Fruit fly (Drosophila melanogaster): ENCODE results near the gene CG6650.

Gene CG6650

DNA sequence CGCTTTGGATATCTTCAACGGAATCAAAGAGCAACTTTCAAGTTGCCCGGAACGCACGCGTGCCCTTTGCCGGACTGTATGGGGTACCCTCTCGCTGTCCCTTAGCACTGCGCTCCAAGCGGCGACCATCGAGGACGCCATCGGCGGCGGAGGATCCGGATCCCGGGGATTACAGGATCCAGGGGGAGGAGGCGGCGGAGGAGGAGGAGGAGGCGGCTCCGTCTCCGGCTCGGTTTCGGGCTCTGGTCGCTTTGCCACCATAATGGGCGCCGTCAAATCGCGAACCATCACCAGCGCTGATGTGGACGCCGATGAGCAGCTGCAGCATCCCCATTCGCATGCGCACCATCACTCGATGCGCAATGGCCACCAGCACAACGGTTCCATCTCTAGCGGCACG lies 22.6 kb downstream of the CG6650 start (continued):
- TF ChIP-seq Pdp1 (GFP tag; optimal IDR thresholded peaks at IDR 0.05) (no peak), CG9817 (tag; optimal IDR thresholded peaks at IDR 0.05) (no peak), CG10543 (GFP tag; optimal IDR thresholded peaks at IDR 0.05) (no peak), ci (GFP tag; IDR thresholded peaks at IDR 0.05) (no peak), grn (GFP tag; optimal IDR thresholded peaks at IDR 0.05) (no peak), CG2712 (tag; optimal IDR thresholded peaks at IDR 0.05) (no peak), Aef1 (GFP tag; IDR thresholded peaks at IDR 0.05) (no peak), CG17361 (GFP tag; IDR thresholded peaks at IDR 0.05) (no peak), CG2678 (tag; optimal IDR thresholded peaks at IDR 0.05) (no peak), repo (GFP tag; optimal IDR thresholded peaks at IDR 0.05) (no peak), hbn (GFP tag; IDR thresholded peaks at IDR 0.05; ENCODE audit: partially characterized antibody) (no peak), Med (GFP tag) (peak; percentile 27), lilli (GFP tag; optimal IDR thresholded peaks at IDR 0.05) (no peak), CG4730 (GFP tag; IDR thresholded peaks at IDR 0.05) (no peak), chif (GFP tag; optimal IDR thresholded peaks at IDR 0.05) (no peak), exex (tag; optimal IDR thresholded peaks at IDR 0.05) (no peak), mld (GFP tag; IDR thresholded peaks at IDR 0.05; ENCODE audit: partially characterized antibody) (0 out of 3 replicates have a peak, but pooled peaks have one; percentile 10), nerfin-2 (GFP tag; IDR thresholded peaks at IDR 0.05; ENCODE audit: partially characterized antibody) (0 out of 2 replicates have a peak, but pooled peaks have one; percentile 14), chinmo (GFP tag; IDR thresholded peaks at IDR 0.05; ENCODE audit: partially characterized antibody) (no peak), Hr39 (optimal IDR thresholded peaks at IDR 0.05) (peak; percentile 78), croc (GFP tag; conservative IDR thresholded peaks at IDR 0.05) (no peak), MTF-1 (GFP tag; optimal IDR thresholded peaks at IDR 0.05; ENCODE audit: borderline replicate concordance) (no peak), Nf-YB (GFP tag; optimal IDR thresholded peaks at IDR 0.05) (no peak), CG16779 (GFP tag; IDR thresholded peaks at IDR 0.05) (no peak), ash1 (GFP tag; optimal IDR thresholded peaks at IDR 0.05) (no peak), CG15696 (tag; optimal IDR thresholded peaks at IDR 0.05) (no peak), dysf (GFP tag; IDR thresholded peaks at IDR 0.05) (0 out of 3 replicates have a peak, but pooled peaks have one; percentile 28), kni (GFP tag; optimal IDR thresholded peaks at IDR 0.05) (no peak), Rfx (GFP tag; IDR thresholded peaks at IDR 0.05) (peak; percentile 30; the same call in 1 of the 2 replicates), HmgD (GFP tag; optimal IDR thresholded peaks at IDR 0.05) (no peak), yki (optimal IDR thresholded peaks at IDR 0.05) (no peak), CTCF (GFP tag; optimal IDR thresholded peaks at IDR 0.05) (no peak), CG4854 (GFP tag; optimal IDR thresholded peaks at IDR 0.05) (no peak), Dek (tag; optimal IDR thresholded peaks at IDR 0.05) (no peak), nmo (GFP tag; optimal IDR thresholded peaks at IDR 0.05) (no peak), CG2199 (GFP tag; IDR thresholded peaks at IDR 0.05) (no peak), onecut (GFP tag; IDR thresholded peaks at IDR 0.05) (no peak), CG11504 (tag; optimal IDR thresholded peaks at IDR 0.05) (no peak), CG1529 (GFP tag; optimal IDR thresholded peaks at IDR 0.05) (no peak), Ets65A (GFP tag) (no peak), CG4282 (GFP tag; optimal IDR thresholded peaks at IDR 0.05) (no peak), eyg (GFP tag; optimal IDR thresholded peaks at IDR 0.05) (no peak), CG5245 (GFP tag; optimal IDR thresholded peaks at IDR 0.05) (no peak)

dm6 chr3L:14055260-14055696 lies 24.0 kb downstream of the CG6650 start:
- TF ChIP-seq CHES-1-like (GFP tag; optimal IDR thresholded peaks at IDR 0.05) (no peak), CG3281 (GFP tag; optimal IDR thresholded peaks at IDR 0.05) (peak; percentile 45), Dbx (GFP tag; IDR thresholded peaks at IDR 0.05) (0 out of 3 replicates have a peak, but pooled peaks have one; percentile 30), CG14014 (GFP tag; IDR thresholded peaks at IDR 0.05) (no peak), Sry-δ (GFP tag; optimal IDR thresholded peaks at IDR 0.05) (no peak), sisA (GFP tag; IDR thresholded peaks at IDR 0.05) (no peak), lmd (GFP tag; IDR thresholded peaks at IDR 0.05) (no peak; the same call in 1 of the 2 replicates), sens-2 (GFP tag; IDR thresholded peaks at IDR 0.05) (no peak), CG12659 (GFP tag; optimal IDR thresholded peaks at IDR 0.05) (peak; percentile 21), Dll (GFP tag; IDR thresholded peaks at IDR 0.05; ENCODE audit: partially characterized antibody) (0 out of 4 replicates have a peak, but pooled peaks have one; percentile 6), CG9817 (tag; optimal IDR thresholded peaks at IDR 0.05) (no peak), CG7556 (GFP tag; optimal IDR thresholded peaks at IDR 0.05) (peak; percentile 35), Pdp1 (GFP tag; optimal IDR thresholded peaks at IDR 0.05) (peak in 1 of 2 experiments; percentile 6), abd-A (tag; optimal IDR thresholded peaks at IDR 0.05) (no peak)

Data from whole organism, embryonic.